Worm (Caenorhabditis elegans) whole organism, L4 larva: Measurements from ENCODE around the gene kin-18.

Source experiments
- nhr-28 ChIP-seq: fragments of 150-350 bp; optimal IDR thresholded peaks from 2 replicates; lab custom pipeline; 2014; ENCODE audit warnings: missing biosample characterization, missing genetic modification characterization
- ztf-11 ChIP-seq: fragments of 150-350 bp; optimal IDR thresholded peaks from 2 replicates; lab custom pipeline; 2014; ENCODE audit warnings: missing biosample characterization, missing genetic modification characterization

DNA sequence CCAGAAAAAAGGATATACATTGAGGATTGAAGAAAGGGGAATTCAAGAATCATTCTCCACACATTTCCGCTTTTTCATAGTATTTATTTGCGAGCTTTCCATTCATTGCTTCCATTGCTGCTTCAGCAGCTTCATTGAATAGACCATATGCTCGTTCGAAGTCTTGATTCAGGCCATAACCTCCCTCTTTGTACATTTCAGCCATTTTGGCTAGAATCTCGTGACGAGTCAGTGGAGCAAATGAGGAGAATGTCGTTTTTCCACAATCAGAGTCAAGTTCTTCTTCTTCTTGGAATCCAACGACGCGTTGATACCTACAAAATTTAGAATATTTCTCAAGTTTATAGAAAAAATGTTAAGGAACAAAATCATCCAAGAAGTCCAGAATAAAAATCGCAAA, 46.8 kb downstream of the kin-18 start:
- TF ChIP-seq ztf-11 (tag; lab: Kevin White, UChicago) (no peak), nhr-28 (no peak)
